Worm (Caenorhabditis elegans) whole organism, young adult: ENCODE results near the gene flwr-1.

Experiments used
- ama-1 ChIP-seq, 3 experiments: fragments of 150-350 bp in 1 of 3; sonication (generic microtip) in 2 of 3; optimal IDR thresholded peaks; 2 replicates each; lab custom pipeline; 2014 to 2018; ENCODE audit warnings: missing biosample characterization in 2 of 3, missing genetic modification characterization in 2 of 3, missing genetic modification reagents in 2 of 3
- aptf-3 ChIP-seq: fragments of 200-800 bp; sonication (Bioruptor generic); IDR thresholded peaks from 2 replicates; pipeline ENCODE4 v1.3.6; 2022; ENCODE audit warnings: missing genetic modification characterization, missing compliant biosample characterization
- athp-1 ChIP-seq: sonication (generic microtip); optimal IDR thresholded peaks from 2 replicates; lab custom pipeline; 2017; ENCODE audit warnings: mild to moderate bottlenecking, missing genetic modification characterization, missing compliant biosample characterization
- bed-2 ChIP-seq: fragments of 200-800 bp; sonication (Bioruptor generic); IDR thresholded peaks from 2 replicates; pipeline ENCODE4 v1.3.6; 2022; ENCODE audit warnings: missing genetic modification reagents, missing genetic modification characterization, missing compliant biosample characterization
- hsf-1 ChIP-seq: fragments of 200-800 bp; sonication (Bioruptor generic); IDR thresholded peaks from 2 replicates; pipeline ENCODE4 v1.3.6; 2022; ENCODE audit warnings: missing genetic modification reagents, missing genetic modification characterization, missing compliant biosample characterization
- rec-8 ChIP-seq, 2 experiments: sonication (generic microtip); optimal IDR thresholded peaks; 2 replicates each; lab custom pipeline; 2016; ENCODE audit warnings: mild to moderate bottlenecking in 2 of 2, missing genetic modification characterization in 2 of 2, missing genetic modification reagents in 2 of 2, missing genotype in 2 of 2, missing biosample characterization in 1 of 2, missing compliant biosample characterization in 1 of 2, moderate library complexity in 1 of 2
- snpc-4 ChIP-seq, 5 experiments: fragments of 150-350 bp in 1 of 5; sonication (generic microtip) in 4 of 5; optimal IDR thresholded peaks; 2 replicates each; lab custom pipeline; 2014 to 2018; ENCODE audit warnings: missing genetic modification characterization in 5 of 5, missing biosample characterization in 3 of 5, antibody characterized with exemption in 2 of 5, mild to moderate bottlenecking in 2 of 5, missing compliant biosample characterization in 2 of 5, missing genotype in 2 of 5, moderate library complexity in 2 of 5, missing genetic modification reagents in 1 of 5
- unc-62 ChIP-seq: fragments of 150-350 bp; optimal IDR thresholded peaks from 2 replicates; lab custom pipeline; 2014; ENCODE audit warnings: missing biosample characterization, missing genetic modification reagents, missing genetic modification characterization

- TF ChIP-seq aptf-3 (GFP tag; lab: Robert Waterston, UW): no peak
- TF ChIP-seq athp-1: no peak
- TF ChIP-seq bed-2: no peak
- no peak for TF ChIP-seq ama-1 (optimal IDR thresholded peaks at IDR 0.05; lab: Kevin White, UChicago)
- no peak for TF ChIP-seq ama-1 (GFP tag; optimal IDR thresholded peaks at IDR 0.05; lab: Kevin White, UChicago)
- TF ChIP-seq snpc-4 (GFP tag; optimal IDR thresholded peaks at IDR 0.05; lab: Kevin White, UChicago): no peak
- TF ChIP-seq snpc-4 (tag; optimal IDR thresholded peaks at IDR 0.05; lab: Kevin White, UChicago): no peak
- no peak for TF ChIP-seq hsf-1
- TF ChIP-seq unc-62 (GFP tag; lab: Kevin White, UChicago): no peak
- TF ChIP-seq rec-8 (tag; optimal IDR thresholded peaks at IDR 0.05; lab: Kevin White, UChicago): no peak
Measured at ce11 chrX:14960841-14961240, 9.2 kb downstream of the flwr-1 start.
